Worm (Caenorhabditis elegans): ENCODE measurements around the gene svh-2.

DNA sequence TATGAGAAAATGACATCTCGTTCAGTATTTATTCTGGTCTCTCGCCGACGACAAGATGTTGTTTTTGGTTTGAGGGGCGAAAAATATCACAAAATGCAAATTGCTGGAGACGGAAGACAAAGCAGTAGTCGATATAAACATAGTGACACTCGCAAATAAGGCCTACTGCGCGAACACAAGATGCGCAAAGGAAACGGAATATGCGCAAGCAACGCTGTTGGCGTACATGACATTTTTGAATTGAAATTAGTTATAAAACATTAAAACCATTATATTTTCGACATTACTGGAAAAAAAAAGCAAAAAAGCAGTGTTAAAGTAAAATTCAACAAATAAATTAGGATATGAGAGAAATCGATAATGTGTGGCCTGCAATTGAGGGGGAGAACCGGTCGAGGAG is 48.1 kb upstream of the svh-2 start, which contains the start of gene cdf-1:
- TF ChIP-seq scrt-1 (GFP tag; IDR thresholded peaks at IDR 0.05), result no peak
- TF ChIP-seq sea-1 (GFP tag; conservative IDR thresholded peaks at IDR 0.05), result no peak
- TF ChIP-seq ceh-13 (GFP tag; optimal IDR thresholded peaks at IDR 0.05), result no peak
- no peak for TF ChIP-seq hmbx-1 (tag; optimal IDR thresholded peaks at IDR 0.05)
- TF ChIP-seq ama-1 (optimal IDR thresholded peaks at IDR 0.05), result no peak
- TF ChIP-seq flt-1 (GFP tag; IDR thresholded peaks at IDR 0.05), result no peak
- TF ChIP-seq tra-4 (tag; optimal IDR thresholded peaks at IDR 0.05), result no peak
- no peak for TF ChIP-seq tbx-37 (GFP tag; conservative IDR thresholded peaks at IDR 0.05)
- TF ChIP-seq pes-1 (GFP tag; IDR thresholded peaks at IDR 0.05), result no peak
- no peak for TF ChIP-seq hmg-4 (GFP tag; optimal IDR thresholded peaks at IDR 0.05)
- TF ChIP-seq ets-7 (tag; optimal IDR thresholded peaks at IDR 0.05), result no peak
- no peak for TF ChIP-seq B0310.2 (tag; optimal IDR thresholded peaks at IDR 0.05)

Data from whole organism, early embryonic.